Worm (Caenorhabditis elegans) whole organism, L3 larva: ENCODE results near the gene Y32G9B.1.

Experiments used
- daf-12 ChIP-seq: fragments of 150-350 bp; optimal IDR thresholded peaks from 2 replicates; lab custom pipeline; 2014; ENCODE audit warnings: missing biosample characterization, missing genetic modification reagents, missing genetic modification characterization
- elt-3 ChIP-seq, 3 experiments: fragments of 150-350 bp in 1 of 3; sonication (generic microtip) in 2 of 3; optimal IDR thresholded peaks; 2 replicates in 2 of 3; 4 replicates in 1 of 3; lab custom pipeline; 2014 to 2017; ENCODE audit warnings: missing biosample characterization in 3 of 3, missing genetic modification characterization in 3 of 3
- fkh-10 ChIP-seq: sonication (generic microtip); optimal IDR thresholded peaks from 2 replicates; lab custom pipeline; 2017; ENCODE audit warnings: missing biosample characterization, missing genetic modification reagents, missing genetic modification characterization
- pha-4 ChIP-seq: fragments of 150-350 bp; optimal IDR thresholded peaks from 2 replicates; lab custom pipeline; 2014; ENCODE audit warnings: missing biosample characterization, missing genetic modification reagents, missing genetic modification characterization
- pqm-1 ChIP-seq: fragments of 150-350 bp; optimal IDR thresholded peaks from 2 replicates; lab custom pipeline; 2017; ENCODE audit warnings: missing biosample characterization, missing genetic modification characterization, inconsistent platforms
- snpc-4 ChIP-seq: fragments of 150-350 bp; optimal IDR thresholded peaks from 2 replicates; lab custom pipeline; 2014; ENCODE audit warnings: missing biosample characterization, missing genetic modification characterization
- tbx-2 ChIP-seq: sonication (generic microtip); optimal IDR thresholded peaks from 2 replicates; lab custom pipeline; 2016; ENCODE audit warnings: mild to moderate bottlenecking, missing genetic modification characterization, missing compliant biosample characterization

DNA sequence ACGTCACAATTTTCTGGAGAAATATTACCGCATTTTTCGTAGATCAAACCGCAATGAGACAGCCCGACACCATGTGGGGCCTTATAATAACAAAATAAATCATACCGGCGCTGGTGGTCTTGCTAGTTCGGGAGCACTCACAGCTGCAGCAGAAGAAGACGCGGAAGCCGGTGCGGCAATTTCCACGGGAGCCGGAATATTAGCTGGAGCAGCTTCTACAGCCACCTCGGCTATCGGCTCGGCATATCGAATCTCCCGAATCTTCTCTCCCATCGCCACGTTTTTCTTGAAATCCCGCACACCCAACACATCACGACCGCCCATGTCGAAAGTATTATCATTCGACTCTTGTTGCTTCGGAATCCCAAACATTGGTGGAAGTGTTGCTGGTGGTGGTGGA is 5.3 kb downstream of the Y32G9B.1 start:
- no peak for TF ChIP-seq fkh-10 (GFP tag; lab: Kevin White, UChicago)
- TF ChIP-seq elt-3 (tag; optimal IDR thresholded peaks at IDR 0.05; lab: Kevin White, UChicago) = no peak
- no peak for TF ChIP-seq daf-12 (tag; lab: Kevin White, UChicago)
- TF ChIP-seq snpc-4 (tag; lab: Kevin White, UChicago) = no peak
- TF ChIP-seq pha-4 (tag; lab: Kevin White, UChicago) = no peak
- no peak for TF ChIP-seq pqm-1
- no peak for TF ChIP-seq tbx-2 (tag; lab: Kevin White, UChicago)
